Fruit fly (Drosophila melanogaster): Measurements from ENCODE around the gene sals.
A peak's percentile ranks its signal among the peaks of the same experiment; 100 is the strongest.

Gene sals

dm6 chr3R:11452041-11452440, 450 bp upstream of the sals start:
- TF ChIP-seq cnc (optimal IDR thresholded peaks at IDR 0.05), result no peak
- TF ChIP-seq pad (GFP tag; optimal IDR thresholded peaks at IDR 0.05), result no peak
- TF ChIP-seq toe (GFP tag; optimal IDR thresholded peaks at IDR 0.05), result no peak
- no peak for TF ChIP-seq CG12768 (GFP tag; optimal IDR thresholded peaks at IDR 0.05)
- no peak for TF ChIP-seq Crg-1 (GFP tag; optimal IDR thresholded peaks at IDR 0.05)
- no peak for TF ChIP-seq CG1620 (GFP tag; optimal IDR thresholded peaks at IDR 0.05)
- TF ChIP-seq CG14711 (tag; optimal IDR thresholded peaks at IDR 0.05), result no peak
- TF ChIP-seq tj (GFP tag; optimal IDR thresholded peaks at IDR 0.05), result no peak
- TF ChIP-seq CG7101 (tag; optimal IDR thresholded peaks at IDR 0.05), result no peak
- TF ChIP-seq Clk (GFP tag; optimal IDR thresholded peaks at IDR 0.05), result no peak
- no peak for TF ChIP-seq Mnt (GFP tag; optimal IDR thresholded peaks at IDR 0.05)
- no peak for TF ChIP-seq CG5204 (GFP tag; optimal IDR thresholded peaks at IDR 0.05)
- no peak for TF ChIP-seq CG33017 (tag; optimal IDR thresholded peaks at IDR 0.05)
- TF ChIP-seq ovo (GFP tag; optimal IDR thresholded peaks at IDR 0.05), result no peak
- TF ChIP-seq bab1 (GFP tag; optimal IDR thresholded peaks at IDR 0.05), result no peak
- TF ChIP-seq CG11617 (GFP tag; optimal IDR thresholded peaks at IDR 0.05), result no peak
- TF ChIP-seq Hr96 (GFP tag; optimal IDR thresholded peaks at IDR 0.05), result no peak
- TF ChIP-seq CG7045 (GFP tag; optimal IDR thresholded peaks at IDR 0.05), result no peak
- no peak for TF ChIP-seq kay (GFP tag; ENCODE audit: borderline replicate concordance)

dm6 chr3R:11449688-11450087, 1.9 kb downstream of the sals start:
- TF ChIP-seq cic (GFP tag; optimal IDR thresholded peaks at IDR 0.05), result no peak

- TF ChIP-seq Crg-1 (GFP tag; optimal IDR thresholded peaks at IDR 0.05) (no peak), CG33017 (tag; optimal IDR thresholded peaks at IDR 0.05) (no peak), tj (GFP tag; optimal IDR thresholded peaks at IDR 0.05) (no peak), CG1620 (GFP tag; optimal IDR thresholded peaks at IDR 0.05) (no peak), toe (GFP tag; optimal IDR thresholded peaks at IDR 0.05) (no peak), CG12768 (GFP tag; optimal IDR thresholded peaks at IDR 0.05) (no peak), pad (GFP tag; optimal IDR thresholded peaks at IDR 0.05) (no peak), cic (GFP tag; optimal IDR thresholded peaks at IDR 0.05) (no peak), Clk (GFP tag; optimal IDR thresholded peaks at IDR 0.05) (no peak), ovo (GFP tag; optimal IDR thresholded peaks at IDR 0.05) (no peak), kay (GFP tag; ENCODE audit: borderline replicate concordance) (no peak), CG7045 (GFP tag; optimal IDR thresholded peaks at IDR 0.05) (no peak), CG7101 (tag; optimal IDR thresholded peaks at IDR 0.05) (no peak), Mnt (GFP tag; optimal IDR thresholded peaks at IDR 0.05) (no peak)
Measured at dm6 chr3R:11441038-11441437, 10.6 kb downstream of the sals start.

- TF ChIP-seq Clk (GFP tag; optimal IDR thresholded peaks at IDR 0.05), result no peak
- no peak for TF ChIP-seq CG7045 (GFP tag; optimal IDR thresholded peaks at IDR 0.05)
- TF ChIP-seq CG1620 (GFP tag; optimal IDR thresholded peaks at IDR 0.05), result no peak
- no peak for TF ChIP-seq Hr96 (GFP tag; optimal IDR thresholded peaks at IDR 0.05)
- no peak for TF ChIP-seq kay (GFP tag; ENCODE audit: borderline replicate concordance)
- no peak for TF ChIP-seq Mnt (GFP tag; optimal IDR thresholded peaks at IDR 0.05)
- TF ChIP-seq CG11617 (GFP tag; optimal IDR thresholded peaks at IDR 0.05), result no peak
- no peak for TF ChIP-seq bab1 (GFP tag; optimal IDR thresholded peaks at IDR 0.05)
- TF ChIP-seq cic (GFP tag; optimal IDR thresholded peaks at IDR 0.05), result no peak
- no peak for TF ChIP-seq CG7101 (tag; optimal IDR thresholded peaks at IDR 0.05)
- TF ChIP-seq CG12768 (GFP tag; optimal IDR thresholded peaks at IDR 0.05), result no peak
- no peak for TF ChIP-seq pad (GFP tag; optimal IDR thresholded peaks at IDR 0.05)
- TF ChIP-seq Crg-1 (GFP tag; optimal IDR thresholded peaks at IDR 0.05), result no peak
- TF ChIP-seq CG14711 (tag; optimal IDR thresholded peaks at IDR 0.05), result no peak
- no peak for TF ChIP-seq toe (GFP tag; optimal IDR thresholded peaks at IDR 0.05)
- no peak for TF ChIP-seq ovo (GFP tag; optimal IDR thresholded peaks at IDR 0.05)
- TF ChIP-seq tj (GFP tag; optimal IDR thresholded peaks at IDR 0.05), result no peak
- no peak for TF ChIP-seq CG33017 (tag; optimal IDR thresholded peaks at IDR 0.05)
Measured at dm6 chr3R:11437528-11437927, 14.1 kb downstream of the sals start, which contains the start of gene CG17230. CG17230 (plus strand) TSS chr3R:11437785.

dm6 chr3R:11435537-11436234, 15.9 kb downstream of the sals start, which contains the start of the genes Exd2 and CG5281:
Exd2 (minus strand) TSS chr3R:11435703.
CG5281 (plus strand) TSS chr3R:11435850.
- TF ChIP-seq CG7101 (tag; optimal IDR thresholded peaks at IDR 0.05), result peak; percentile 23
- peak; percentile 11 for TF ChIP-seq CG33017 (tag; optimal IDR thresholded peaks at IDR 0.05)
- TF ChIP-seq toe (GFP tag; optimal IDR thresholded peaks at IDR 0.05), result no peak
- TF ChIP-seq CG5204 (GFP tag; optimal IDR thresholded peaks at IDR 0.05), result no peak
- no peak for TF ChIP-seq CG7045 (GFP tag; optimal IDR thresholded peaks at IDR 0.05)
- TF ChIP-seq Clk (GFP tag; optimal IDR thresholded peaks at IDR 0.05), result no peak
- no peak for TF ChIP-seq cic (GFP tag; optimal IDR thresholded peaks at IDR 0.05)
- no peak for TF ChIP-seq tj (GFP tag; optimal IDR thresholded peaks at IDR 0.05)
- TF ChIP-seq CG12768 (GFP tag; optimal IDR thresholded peaks at IDR 0.05), result no peak
- TF ChIP-seq bab1 (GFP tag; optimal IDR thresholded peaks at IDR 0.05), result peak; percentile 18
- peak; percentile 41 for TF ChIP-seq CG14711 (tag; optimal IDR thresholded peaks at IDR 0.05)
- TF ChIP-seq cnc (optimal IDR thresholded peaks at IDR 0.05), result no peak
- TF ChIP-seq Mnt (GFP tag; optimal IDR thresholded peaks at IDR 0.05), result peak; percentile 6
- peak; percentile 25 for TF ChIP-seq CG11617 (GFP tag; optimal IDR thresholded peaks at IDR 0.05)
- no peak for TF ChIP-seq Crg-1 (GFP tag; optimal IDR thresholded peaks at IDR 0.05)
- no peak for TF ChIP-seq kay (GFP tag; ENCODE audit: borderline replicate concordance)
- TF ChIP-seq Hr96 (GFP tag; optimal IDR thresholded peaks at IDR 0.05), result no peak
- peak; percentile 46 for TF ChIP-seq ovo (GFP tag; optimal IDR thresholded peaks at IDR 0.05)

- TF ChIP-seq Crg-1 (GFP tag; optimal IDR thresholded peaks at IDR 0.05), result no peak
- no peak for TF ChIP-seq CG7045 (GFP tag; optimal IDR thresholded peaks at IDR 0.05)
- TF ChIP-seq Mnt (GFP tag; optimal IDR thresholded peaks at IDR 0.05), result peak; percentile 99
- peak; percentile 11 for TF ChIP-seq tj (GFP tag; optimal IDR thresholded peaks at IDR 0.05)
- TF ChIP-seq bab1 (GFP tag; optimal IDR thresholded peaks at IDR 0.05), result peak; percentile 36
- peak; percentile 69 for TF ChIP-seq CG11617 (GFP tag; optimal IDR thresholded peaks at IDR 0.05)
- TF ChIP-seq ovo (GFP tag; optimal IDR thresholded peaks at IDR 0.05), result no peak
Measured at dm6 chr3R:11431395-11431977, 20.1 kb downstream of the sals start, which contains the start of the genes RpL24-like and CG5276. RpL24-like (minus strand) TSS chr3R:11431582. CG5276 (plus strand) TSS chr3R:11431738.

All from whole organism, adult.